Worm (Caenorhabditis elegans): ENCODE measurements around the gene T05A12.3.

Gene T05A12.3

ce11 chrIV:6834705-6835104 lies 52.7 kb downstream of the T05A12.3 start:
- TF ChIP-seq him-1 (tag; optimal IDR thresholded peaks at IDR 0.05) (no peak), dao-5 (tag; optimal IDR thresholded peaks at IDR 0.05) (no peak), W03F9.2 (tag; optimal IDR thresholded peaks at IDR 0.05) (no peak)

DNA sequence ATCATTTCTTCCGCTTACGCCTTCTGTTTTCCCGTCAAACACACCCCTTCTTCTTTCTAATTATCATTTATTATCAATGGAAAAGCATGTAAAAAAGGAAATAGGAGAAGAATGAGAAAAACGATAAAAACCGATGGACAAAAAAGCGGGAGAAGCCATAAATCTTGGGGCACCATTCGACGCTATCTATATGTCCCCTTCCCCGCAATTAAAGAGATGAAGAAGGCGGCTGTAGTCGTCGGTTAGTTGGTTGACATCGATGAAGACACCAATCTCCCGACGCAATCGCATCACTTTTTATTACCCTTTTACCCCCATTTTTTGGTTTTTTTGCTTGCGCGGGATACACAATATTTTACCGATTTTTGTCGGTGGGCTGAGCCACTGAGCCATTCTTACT lies 53.8 kb downstream of the T05A12.3 start:
- TF ChIP-seq him-1 (tag; optimal IDR thresholded peaks at IDR 0.05) (no peak), dao-5 (tag; optimal IDR thresholded peaks at IDR 0.05) (no peak)
